Fruit fly (Drosophila melanogaster) Kc167 (cell line): ENCODE data around the gene CG6885.

Source experiments
- Myc ChIP-seq: fragments of >200 bp; optimal IDR thresholded peaks from 2 replicates; lab custom pipeline; 2017; ENCODE audit warnings: missing external identifiers
- Sin3A ChIP-seq: fragments of >200 bp; optimal IDR thresholded peaks from 2 replicates; lab custom pipeline; 2018; ENCODE audit warnings: missing external identifiers
- h ChIP-seq: fragments of >200 bp; optimal IDR thresholded peaks from 3 replicates; lab custom pipeline; 2018; ENCODE audit warnings: missing external identifiers
- insv ChIP-seq: fragments of >200 bp; optimal IDR thresholded peaks from 3 replicates; lab custom pipeline; 2018; ENCODE audit warnings: missing external identifiers
- psq ChIP-seq: fragments of >200 bp; optimal IDR thresholded peaks from 2 replicates; lab custom pipeline; 2017; ENCODE audit warnings: missing external identifiers
- ttk ChIP-seq: sonication (Bioruptor generic); optimal IDR thresholded peaks from 2 replicates; lab custom pipeline; 2017; ENCODE audit warnings: missing external identifiers

The CG6885 gene

DNA sequence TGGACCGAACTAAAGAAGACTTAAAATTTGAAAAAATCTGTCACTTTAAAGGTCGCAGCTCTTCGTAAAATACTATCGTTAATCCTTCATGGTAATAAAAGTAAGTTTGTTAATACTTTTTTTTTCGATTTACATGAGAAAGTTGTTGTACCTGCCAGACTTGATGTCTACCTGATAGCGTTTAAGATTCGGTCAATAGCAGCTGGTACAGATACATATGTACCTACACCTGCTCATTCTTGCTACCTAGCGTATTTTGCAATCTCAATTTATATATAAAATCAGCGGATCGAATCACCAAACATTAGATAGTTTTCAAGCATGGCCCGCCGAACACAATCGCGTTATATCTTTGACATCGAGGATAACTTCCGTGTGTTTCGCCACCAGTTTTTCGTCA lies at the start of gene CG6885:
Gene CG6885 (plus strand): TSS at position 301 of the 400 bp plus-strand sequence.
- TF ChIP-seq h (lab: Kevin White, UChicago) = no peak
- no peak for TF ChIP-seq ttk (lab: Kevin White, UChicago)
- TF ChIP-seq psq (lab: Kevin White, UChicago) = no peak
- TF ChIP-seq Myc (lab: Kevin White, UChicago) = no peak
- TF ChIP-seq insv (lab: Kevin White, UChicago) = no peak
- TF ChIP-seq Sin3A (lab: Kevin White, UChicago) = no peak

DNA sequence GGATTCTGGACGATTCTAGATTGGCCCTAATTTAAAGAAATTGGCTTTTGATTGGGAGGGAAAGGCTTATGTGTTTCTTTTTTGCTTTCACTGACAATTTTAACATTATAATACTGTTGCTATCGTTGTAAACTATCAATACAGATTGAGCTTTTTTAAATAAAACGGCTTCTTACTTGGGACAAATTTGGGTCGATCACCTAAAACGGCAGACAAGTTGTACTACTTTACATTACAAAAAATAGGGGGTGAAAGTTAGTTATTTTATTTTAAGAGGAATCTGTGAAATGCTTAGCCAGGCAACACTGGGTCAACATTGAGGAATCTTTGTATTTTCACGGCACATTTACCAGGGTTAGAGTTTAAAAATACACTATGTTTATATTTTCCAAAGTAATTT lies 46.0 kb upstream of the CG6885 start, which contains the start of gene Dic4:
Gene Dic4 (minus strand): TSS at position 101 of the 400 bp plus-strand sequence.
- no peak for TF ChIP-seq h (lab: Kevin White, UChicago)
- no peak for TF ChIP-seq ttk (lab: Kevin White, UChicago)
- TF ChIP-seq insv (lab: Kevin White, UChicago) = no peak
- no peak for TF ChIP-seq Myc (lab: Kevin White, UChicago)
- no peak for TF ChIP-seq psq (lab: Kevin White, UChicago)
- TF ChIP-seq Sin3A (lab: Kevin White, UChicago) = no peak

DNA sequence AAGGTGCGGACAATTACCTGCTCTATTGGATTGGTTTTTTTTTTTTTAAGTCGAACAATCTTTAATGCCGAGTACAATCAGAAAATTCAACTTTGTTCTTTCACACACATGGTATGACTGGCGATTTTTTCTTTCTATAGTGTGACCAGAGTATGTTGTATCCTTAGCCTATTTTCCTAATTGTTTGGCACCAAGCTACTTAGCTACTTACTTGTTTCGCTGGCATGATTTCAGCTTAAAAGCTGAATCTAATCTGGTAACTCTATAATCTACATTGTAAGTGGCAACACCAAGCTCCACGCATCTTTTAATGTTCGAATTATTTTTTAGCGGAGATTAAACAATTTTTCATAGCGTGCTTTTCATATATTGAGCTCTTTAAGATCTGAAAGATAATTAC lies 21.1 kb upstream of the CG6885 start, which contains the start of gene CG12477:
Gene CG12477 (minus strand): TSS at position 101 of the 400 bp plus-strand sequence.
- no peak for TF ChIP-seq psq (lab: Kevin White, UChicago)
- no peak for TF ChIP-seq h (lab: Kevin White, UChicago)
- no peak for TF ChIP-seq ttk (lab: Kevin White, UChicago)
- no peak for TF ChIP-seq insv (lab: Kevin White, UChicago)
- TF ChIP-seq Sin3A (lab: Kevin White, UChicago) = no peak
- TF ChIP-seq Myc (lab: Kevin White, UChicago) = no peak

DNA sequence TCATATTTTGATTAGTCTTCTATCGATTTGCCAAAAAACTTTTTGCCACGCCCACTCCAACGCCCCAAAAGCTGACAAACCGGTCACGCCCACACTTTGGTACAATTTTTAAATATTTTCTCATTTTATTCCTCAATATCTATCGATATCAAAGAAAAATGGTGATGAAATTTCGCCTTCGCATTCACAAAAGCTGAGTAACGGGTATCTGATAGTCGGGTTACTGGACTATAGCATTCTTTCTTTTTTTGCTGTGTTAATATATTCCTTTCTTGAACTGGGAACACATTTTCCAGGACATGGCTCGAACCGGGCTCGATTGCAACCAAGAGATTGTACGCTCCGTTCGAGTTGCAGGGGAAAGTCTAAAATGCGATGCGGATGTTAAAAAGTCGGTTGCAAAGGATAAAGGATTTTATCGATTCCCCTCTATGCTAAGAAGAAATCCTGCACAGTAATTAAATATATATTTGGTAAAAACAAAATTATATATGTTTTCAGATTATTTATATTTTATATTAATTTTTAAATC lies 1.3 kb upstream of the CG6885 start:
- TF ChIP-seq psq (lab: Kevin White, UChicago) (no peak), insv (lab: Kevin White, UChicago) (no peak), ttk (lab: Kevin White, UChicago) (no peak), Sin3A (lab: Kevin White, UChicago) (no peak), Myc (lab: Kevin White, UChicago) (no peak), h (lab: Kevin White, UChicago) (no peak)

DNA sequence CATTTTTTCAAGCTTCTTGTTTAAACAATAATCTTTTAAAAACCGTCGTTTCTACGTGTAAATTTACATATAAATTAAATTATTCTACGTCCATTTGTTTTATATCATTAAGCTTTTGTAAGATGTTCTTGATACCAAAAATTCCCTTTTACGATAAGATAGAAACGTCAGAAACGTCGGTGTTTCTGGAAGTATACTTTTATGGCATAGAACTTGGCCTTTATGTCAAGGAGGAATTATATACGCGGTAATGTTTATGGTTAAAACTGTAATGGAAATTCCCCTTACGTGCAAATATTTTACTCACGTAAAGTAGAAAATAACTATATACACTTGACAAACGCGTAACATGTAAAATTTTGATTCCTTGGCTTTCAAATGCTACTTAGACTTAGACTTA lies 609 bp upstream of the CG6885 start:
- TF ChIP-seq Sin3A (lab: Kevin White, UChicago) = no peak
- TF ChIP-seq h (lab: Kevin White, UChicago) = no peak
- no peak for TF ChIP-seq ttk (lab: Kevin White, UChicago)

DNA sequence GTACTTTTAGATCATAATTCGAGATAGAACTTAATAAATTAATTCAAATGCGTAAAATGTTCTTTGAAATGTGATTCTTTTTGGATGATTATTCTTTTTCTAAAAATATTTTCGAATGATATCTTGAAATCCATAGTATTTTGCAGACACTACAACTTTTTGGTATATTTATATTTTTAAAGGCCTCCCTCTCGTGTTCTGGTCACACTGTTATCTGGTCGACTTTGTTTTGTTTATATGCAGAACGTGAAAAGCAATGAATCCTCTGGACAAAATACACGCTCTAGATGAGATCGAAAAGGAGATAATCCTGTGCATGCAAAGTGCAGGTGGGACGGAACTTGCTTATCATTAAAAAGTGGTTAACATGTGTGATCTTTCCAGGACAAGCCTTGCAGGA lies 1.4 kb downstream of the CG6885 start, which contains the start of gene MED11:
Gene MED11 (plus strand): TSS at position 210 of the 400 bp plus-strand sequence.
- TF ChIP-seq insv (lab: Kevin White, UChicago) = no peak
- no peak for TF ChIP-seq ttk (lab: Kevin White, UChicago)
- TF ChIP-seq h (lab: Kevin White, UChicago) = no peak
- TF ChIP-seq Myc (lab: Kevin White, UChicago) = no peak
- TF ChIP-seq psq (lab: Kevin White, UChicago) = no peak
- TF ChIP-seq Sin3A (lab: Kevin White, UChicago) = no peak

DNA sequence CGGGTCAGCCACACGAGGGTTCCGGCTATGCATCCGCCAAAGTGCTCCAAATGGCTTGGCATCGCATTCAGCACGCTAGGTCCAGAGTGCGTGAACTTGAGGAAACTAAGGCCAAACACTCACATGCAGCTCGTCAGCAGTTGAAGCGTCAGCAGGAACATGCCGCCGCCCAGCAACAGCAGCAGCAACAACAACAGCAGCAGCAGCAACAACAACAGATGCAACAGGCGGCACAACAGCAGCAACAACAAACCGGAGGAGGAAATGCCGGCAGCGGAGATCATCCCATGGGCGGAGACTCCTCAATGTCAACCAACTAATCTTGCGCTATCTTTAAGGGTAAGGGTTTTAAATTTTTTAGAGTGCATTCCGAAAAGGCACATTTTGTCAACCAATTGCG lies 1.9 kb downstream of the CG6885 start:
- TF ChIP-seq insv (lab: Kevin White, UChicago) (no peak), h (lab: Kevin White, UChicago) (no peak), ttk (lab: Kevin White, UChicago) (no peak), psq (lab: Kevin White, UChicago) (no peak), Myc (lab: Kevin White, UChicago) (no peak), Sin3A (lab: Kevin White, UChicago) (no peak)

DNA sequence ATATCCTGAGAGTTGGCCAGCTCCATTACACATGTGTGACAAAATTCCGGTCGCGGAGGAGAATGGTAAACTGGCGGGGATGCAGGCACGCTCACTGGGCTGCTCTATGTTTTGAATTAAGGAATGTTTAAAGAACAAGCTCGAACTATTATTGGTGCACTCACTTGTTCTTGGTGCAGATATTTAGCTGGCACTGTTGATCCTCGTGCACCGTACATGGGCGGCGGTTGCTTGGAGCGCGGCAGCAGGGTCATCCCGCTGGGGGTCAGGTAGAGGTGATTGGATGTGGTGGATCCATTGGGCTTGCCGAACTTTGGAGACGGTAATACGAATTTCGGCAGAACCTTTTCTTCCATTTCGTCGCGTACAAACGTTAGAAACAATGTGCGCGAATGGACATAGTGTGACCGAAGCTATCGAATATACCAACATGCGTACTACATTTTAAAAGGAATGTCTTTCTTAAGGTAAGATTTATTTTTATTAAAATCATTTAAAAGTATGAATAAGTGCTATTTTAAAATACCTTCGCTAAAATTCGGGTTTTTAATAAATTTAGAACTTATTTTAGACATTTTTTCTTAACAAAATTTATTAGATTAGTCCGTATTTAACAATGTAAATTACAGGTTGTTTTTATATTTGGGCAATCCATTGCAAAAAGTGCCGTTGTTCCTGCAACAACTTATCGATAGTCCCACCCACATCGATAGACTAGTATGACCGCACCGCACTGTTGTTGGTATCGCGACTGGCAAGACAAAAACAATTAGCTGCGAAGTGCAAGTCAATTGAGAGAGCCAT lies 3.9 kb downstream of the CG6885 start, which contains the start of the genes Nufip and Atg3:
Gene Nufip (minus strand): TSS at position 415 of the 804 bp plus-strand sequence.
Gene Atg3 (plus strand): TSS at position 735 of the 804 bp plus-strand sequence.
- TF ChIP-seq psq (lab: Kevin White, UChicago) (no peak), Myc (lab: Kevin White, UChicago) (no peak), h (lab: Kevin White, UChicago) (no peak), ttk (lab: Kevin White, UChicago) (no peak), Sin3A (lab: Kevin White, UChicago) (no peak), insv (lab: Kevin White, UChicago) (no peak)

DNA sequence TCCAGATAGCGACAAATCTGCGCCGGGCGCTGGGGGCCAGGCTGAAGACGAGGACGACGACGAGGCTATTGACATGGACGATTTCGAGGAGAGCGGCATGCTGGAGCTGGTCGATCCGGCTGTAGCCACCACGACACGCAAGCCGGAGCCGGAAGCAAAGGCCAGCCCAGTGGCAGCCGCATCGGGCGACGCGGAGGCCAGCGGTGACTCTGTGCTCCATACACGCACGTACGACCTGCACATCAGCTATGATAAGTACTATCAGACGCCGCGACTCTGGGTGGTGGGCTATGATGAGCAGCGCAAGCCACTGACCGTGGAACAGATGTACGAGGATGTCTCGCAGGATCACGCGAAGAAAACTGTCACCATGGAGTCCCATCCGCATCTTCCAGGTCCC lies 5.5 kb downstream of the CG6885 start:
- TF ChIP-seq Myc (lab: Kevin White, UChicago) (no peak), ttk (lab: Kevin White, UChicago) (no peak)

DNA sequence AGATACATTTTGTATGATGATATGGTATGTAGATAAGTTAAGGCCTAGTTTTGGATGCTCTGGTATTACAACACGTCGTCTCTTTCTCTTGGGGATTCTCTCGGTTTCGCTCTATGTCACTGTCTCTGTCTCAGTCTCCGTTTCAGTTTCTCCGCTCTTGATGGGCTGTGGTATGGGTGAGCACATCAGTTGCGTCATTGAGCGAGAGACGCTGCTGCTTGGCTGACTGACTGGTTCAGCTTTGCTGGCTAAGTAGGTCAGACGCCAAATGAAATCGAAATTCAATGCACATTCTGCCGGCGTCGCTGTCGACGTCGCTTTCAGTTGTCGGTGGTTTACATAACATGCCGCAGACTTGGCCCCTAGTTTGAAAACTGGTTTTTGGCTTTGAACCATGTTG lies 9.5 kb downstream of the CG6885 start:
- TF ChIP-seq Sin3A (lab: Kevin White, UChicago) (no peak), ttk (lab: Kevin White, UChicago) (no peak), insv (lab: Kevin White, UChicago) (no peak), Myc (lab: Kevin White, UChicago) (no peak), psq (lab: Kevin White, UChicago) (no peak), h (lab: Kevin White, UChicago) (no peak)

DNA sequence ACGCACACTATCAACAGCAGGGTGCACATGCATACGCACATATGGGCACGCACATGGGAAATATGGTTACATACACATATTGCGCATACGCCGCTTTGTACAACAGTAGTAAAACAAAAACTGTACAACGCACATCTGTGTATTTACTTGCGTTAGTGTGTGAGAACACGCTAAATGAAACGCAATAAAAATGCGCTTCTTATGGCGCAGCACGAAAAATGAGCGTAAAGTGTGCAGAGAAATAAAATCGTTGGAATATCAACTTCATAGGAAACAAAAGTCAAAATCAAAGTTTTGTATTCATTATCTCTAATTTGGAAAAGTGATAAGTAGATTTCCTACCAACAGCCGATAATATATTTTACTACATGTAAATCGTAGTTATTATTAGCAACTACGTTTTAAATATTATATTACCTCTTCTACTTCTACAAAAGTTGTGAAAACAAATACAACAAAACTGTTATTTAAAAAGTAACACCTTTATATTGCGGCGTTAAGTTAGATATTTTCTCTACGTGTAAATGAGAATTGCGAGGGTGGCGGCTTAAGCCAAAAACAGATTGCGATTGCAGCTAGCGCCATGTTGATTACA lies 12.1 kb downstream of the CG6885 start:
- no peak for TF ChIP-seq Myc (lab: Kevin White, UChicago)
- TF ChIP-seq h (lab: Kevin White, UChicago) = no peak
- no peak for TF ChIP-seq ttk (lab: Kevin White, UChicago)
- TF ChIP-seq psq (lab: Kevin White, UChicago) = no peak
- no peak for TF ChIP-seq insv (lab: Kevin White, UChicago)
- TF ChIP-seq Sin3A (lab: Kevin White, UChicago) = no peak
